Worm (Caenorhabditis elegans) whole organism, late embryonic: Measurements from ENCODE around the gene set-3.

Experiments used
- C08G9.2 ChIP-seq: sonication (generic microtip); optimal IDR thresholded peaks from 2 replicates; lab custom pipeline; 2016; ENCODE audit warnings: mild to moderate bottlenecking, missing genetic modification characterization, moderate library complexity, missing compliant biosample characterization
- C38D4.7 ChIP-seq: fragments of 200-800 bp; sonication (Bioruptor generic); optimal IDR thresholded peaks from 2 replicates; lab custom pipeline; 2018; ENCODE audit warnings: mild to moderate bottlenecking, missing genetic modification characterization, moderate library complexity, missing compliant biosample characterization
- F13H6.1 ChIP-seq: sonication (generic microtip); optimal IDR thresholded peaks from 2 replicates; lab custom pipeline; 2016; ENCODE audit warnings: missing genetic modification characterization, missing compliant biosample characterization
- K02D7.2 ChIP-seq: sonication (generic microtip); optimal IDR thresholded peaks from 2 replicates; lab custom pipeline; 2017; ENCODE audit warnings: mild to moderate bottlenecking, missing genetic modification characterization, missing compliant biosample characterization
- ahr-1 ChIP-seq: sonication (generic microtip); optimal IDR thresholded peaks from 2 replicates; lab custom pipeline; 2016; ENCODE audit warnings: missing genetic modification characterization, missing compliant biosample characterization
- ama-1 ChIP-seq: fragments of 150-350 bp; optimal IDR thresholded peaks from 2 replicates; lab custom pipeline; 2014
- ceh-14 ChIP-seq: sonication (generic microtip); optimal IDR thresholded peaks from 2 replicates; lab custom pipeline; 2016; ENCODE audit warnings: missing genotype, missing genetic modification characterization, missing compliant biosample characterization
- ceh-18 ChIP-seq: sonication (generic microtip); optimal IDR thresholded peaks from 2 replicates; lab custom pipeline; 2016; ENCODE audit warnings: missing genetic modification characterization, missing compliant biosample characterization
- ceh-19 ChIP-seq: fragments of 200-800 bp; sonication (Bioruptor generic); optimal IDR thresholded peaks from 2 replicates; lab custom pipeline; 2018; ENCODE audit warnings: mild to moderate bottlenecking, missing genetic modification characterization, missing compliant biosample characterization
- ceh-2 ChIP-seq: sonication (generic microtip); optimal IDR thresholded peaks from 2 replicates; lab custom pipeline; 2016; ENCODE audit warnings: missing genotype, missing genetic modification characterization, missing compliant biosample characterization
- ceh-31 ChIP-seq: sonication (generic microtip); optimal IDR thresholded peaks from 2 replicates; lab custom pipeline; 2016; ENCODE audit warnings: missing genetic modification characterization, missing compliant biosample characterization
- ceh-6 ChIP-seq: fragments of 200-800 bp; sonication (Bioruptor generic); optimal IDR thresholded peaks from 2 replicates; lab custom pipeline; 2018; ENCODE audit warnings: mild to moderate bottlenecking, missing genetic modification characterization, missing compliant biosample characterization
- ceh-9 ChIP-seq: sonication (generic microtip); optimal IDR thresholded peaks from 2 replicates; lab custom pipeline; 2016; ENCODE audit warnings: mild to moderate bottlenecking, missing genetic modification characterization, inconsistent platforms, missing compliant biosample characterization
- dve-1 ChIP-seq: sonication (generic microtip); optimal IDR thresholded peaks from 2 replicates; lab custom pipeline; 2017; ENCODE audit warnings: antibody characterized with exemption, mild to moderate bottlenecking, missing genetic modification characterization, missing compliant biosample characterization
- elt-2 ChIP-seq: sonication (generic microtip); optimal IDR thresholded peaks from 2 replicates; lab custom pipeline; 2016; ENCODE audit warnings: missing genetic modification reagents, missing genetic modification characterization, missing compliant biosample characterization
- elt-4 ChIP-seq: sonication (generic microtip); optimal IDR thresholded peaks from 2 replicates; lab custom pipeline; 2016; ENCODE audit warnings: missing genetic modification characterization, missing compliant biosample characterization
- eyg-1 ChIP-seq: sonication (generic microtip); optimal IDR thresholded peaks from 2 replicates; lab custom pipeline; 2016; ENCODE audit warnings: missing genotype, missing genetic modification characterization, missing compliant biosample characterization
- fkh-10 ChIP-seq: fragments of 150-350 bp; optimal IDR thresholded peaks from 2 replicates; lab custom pipeline; 2014; ENCODE audit warnings: missing biosample characterization, missing genetic modification reagents, missing genetic modification characterization
- fkh-6 ChIP-seq: sonication (generic microtip); optimal IDR thresholded peaks from 2 replicates; lab custom pipeline; 2016; ENCODE audit warnings: missing genetic modification characterization, missing compliant biosample characterization
- hlh-13 ChIP-seq: fragments of 200-800 bp; sonication (Bioruptor generic); optimal IDR thresholded peaks from 2 replicates; lab custom pipeline; 2018; ENCODE audit warnings: mild to moderate bottlenecking, missing genetic modification characterization, missing compliant biosample characterization
- hlh-15 ChIP-seq: sonication (generic microtip); optimal IDR thresholded peaks from 2 replicates; lab custom pipeline; 2016; ENCODE audit warnings: missing genetic modification characterization, missing compliant biosample characterization
- hlh-30 ChIP-seq: sonication (generic microtip); optimal IDR thresholded peaks from 2 replicates; lab custom pipeline; 2017; ENCODE audit warnings: antibody characterized with exemption, missing genetic modification characterization, missing compliant biosample characterization; ENCODE audit not compliant: insufficient read depth
- hlh-8 ChIP-seq: sonication (generic microtip); optimal IDR thresholded peaks from 2 replicates; lab custom pipeline; 2016; ENCODE audit warnings: missing genotype, missing genetic modification characterization, missing compliant biosample characterization
- lim-6 ChIP-seq: sonication (generic microtip); optimal IDR thresholded peaks from 2 replicates; lab custom pipeline; 2016; ENCODE audit warnings: missing genetic modification characterization, missing compliant biosample characterization
- lin-11 ChIP-seq: fragments of 200-800 bp; sonication (Bioruptor generic); optimal IDR thresholded peaks from 2 replicates; lab custom pipeline; 2018; ENCODE audit warnings: mild to moderate bottlenecking, missing genetic modification characterization, missing compliant biosample characterization
- madf-2 ChIP-seq: sonication (generic microtip); optimal IDR thresholded peaks from 2 replicates; lab custom pipeline; 2017; ENCODE audit warnings: missing genetic modification characterization, missing compliant biosample characterization
- nhr-11 ChIP-seq: fragments of 150-350 bp; optimal IDR thresholded peaks from 2 replicates; lab custom pipeline; 2014; ENCODE audit warnings: missing biosample characterization, missing genetic modification characterization
- nhr-232 ChIP-seq: sonication (generic microtip); optimal IDR thresholded peaks from 2 replicates; lab custom pipeline; 2016; ENCODE audit warnings: missing genetic modification characterization, missing compliant biosample characterization
- npax-4 ChIP-seq: sonication (generic microtip); optimal IDR thresholded peaks from 2 replicates; lab custom pipeline; 2016; ENCODE audit warnings: missing genetic modification characterization, missing compliant biosample characterization
- odd-2 ChIP-seq: sonication (generic microtip); optimal IDR thresholded peaks from 2 replicates; lab custom pipeline; 2017; ENCODE audit warnings: antibody characterized with exemption, mild to moderate bottlenecking, missing genetic modification characterization, missing compliant biosample characterization
- pag-3 ChIP-seq: sonication (generic microtip); optimal IDR thresholded peaks from 2 replicates; lab custom pipeline; 2016; ENCODE audit warnings: missing compliant biosample characterization, missing genetic modification characterization, borderline replicate concordance
- pat-9 ChIP-seq: fragments of 200-800 bp; sonication (Bioruptor generic); optimal IDR thresholded peaks from 2 replicates; lab custom pipeline; 2018; ENCODE audit warnings: mild to moderate bottlenecking, missing genetic modification characterization, moderate library complexity, missing compliant biosample characterization
- pha-4 ChIP-seq: fragments of 150-350 bp; optimal IDR thresholded peaks from 2 replicates; lab custom pipeline; 2018; ENCODE audit warnings: missing biosample characterization, missing genetic modification reagents, missing genetic modification characterization
- pqm-1 ChIP-seq: sonication (generic microtip); optimal IDR thresholded peaks from 2 replicates; lab custom pipeline; 2016; ENCODE audit warnings: missing genetic modification characterization, missing compliant biosample characterization
- ref-2 ChIP-seq: sonication (generic microtip); optimal IDR thresholded peaks from 2 replicates; lab custom pipeline; 2016; ENCODE audit warnings: missing genetic modification characterization, missing compliant biosample characterization
- sox-2 ChIP-seq: fragments of 200-800 bp; sonication (Bioruptor generic); IDR thresholded peaks from 2 replicates; pipeline ENCODE4 v1.3.6; 2022; ENCODE audit warnings: missing genetic modification reagents, missing genetic modification characterization, missing compliant biosample characterization
- sox-4 ChIP-seq: sonication (generic microtip); optimal IDR thresholded peaks from 2 replicates; lab custom pipeline; 2017; ENCODE audit warnings: mild to moderate bottlenecking, missing genetic modification characterization, inconsistent platforms, missing compliant biosample characterization
- syd-9 ChIP-seq: sonication (generic microtip); optimal IDR thresholded peaks from 2 replicates; lab custom pipeline; 2016; ENCODE audit warnings: mild to moderate bottlenecking, missing genetic modification characterization, moderate library complexity, missing compliant biosample characterization
- tbx-7 ChIP-seq: sonication (generic microtip); optimal IDR thresholded peaks from 2 replicates; lab custom pipeline; 2016; ENCODE audit warnings: missing genotype, missing genetic modification characterization, missing compliant biosample characterization
- ttx-3 ChIP-seq: sonication (generic microtip); optimal IDR thresholded peaks from 2 replicates; lab custom pipeline; 2016; ENCODE audit warnings: missing genetic modification reagents, missing genetic modification characterization, missing compliant biosample characterization
- zip-5 ChIP-seq: sonication (generic microtip); optimal IDR thresholded peaks from 2 replicates; lab custom pipeline; 2016; ENCODE audit warnings: missing genetic modification characterization, missing compliant biosample characterization

Gene set-3

ce11 chrIII:9727439-9727838 is 33.1 kb upstream of the set-3 start, which contains the start of gene C07A9.12:
TSS of gene C07A9.12 (minus strand) at chrIII:9727539.
- no peak for TF ChIP-seq ceh-14 (tag; lab: Kevin White, UChicago)
- TF ChIP-seq sox-2 (GFP tag; lab: Robert Waterston, UW), result no peak
- TF ChIP-seq ceh-19 (GFP tag; lab: Kevin White, UChicago), result no peak
- no peak for TF ChIP-seq pag-3
- TF ChIP-seq elt-4 (tag; lab: Kevin White, UChicago), result no peak
- TF ChIP-seq hlh-15, result no peak
- no peak for TF ChIP-seq pqm-1 (tag; lab: Kevin White, UChicago)
- TF ChIP-seq C08G9.2 (tag; lab: Kevin White, UChicago), result no peak
- no peak for TF ChIP-seq odd-2 (tag; lab: Kevin White, UChicago)
- TF ChIP-seq nhr-11 (tag; lab: Kevin White, UChicago), result no peak
- TF ChIP-seq ceh-2 (tag; lab: Kevin White, UChicago), result no peak
- no peak for TF ChIP-seq hlh-30
- no peak for TF ChIP-seq ama-1 (lab: Kevin White, UChicago)
- no peak for TF ChIP-seq nhr-232 (tag; lab: Kevin White, UChicago)
- no peak for TF ChIP-seq tbx-7
- no peak for TF ChIP-seq lin-11 (tag; lab: Kevin White, UChicago)
- no peak for TF ChIP-seq ref-2 (tag; lab: Kevin White, UChicago)
- no peak for TF ChIP-seq hlh-8 (tag; lab: Kevin White, UChicago)
- TF ChIP-seq ttx-3, result no peak
- TF ChIP-seq sox-4 (tag; lab: Kevin White, UChicago), result no peak

- TF ChIP-seq hlh-30 (no peak), pha-4 (tag; lab: Kevin White, UChicago) (no peak), odd-2 (tag; lab: Kevin White, UChicago) (no peak), ceh-31 (tag; lab: Kevin White, UChicago) (no peak), C38D4.7 (no peak), ceh-2 (tag; lab: Kevin White, UChicago) (no peak), madf-2 (tag; lab: Kevin White, UChicago) (no peak), ref-2 (tag; lab: Kevin White, UChicago) (no peak), fkh-6 (tag; lab: Kevin White, UChicago) (no peak), ama-1 (lab: Kevin White, UChicago) (no peak), ceh-6 (GFP tag; lab: Kevin White, UChicago) (no peak), npax-4 (no peak)
These were observed 30.7 kb upstream of the set-3 start, which contains the start of gene clec-162 for ce11 chrIII:9725114-9725513. TSS of gene clec-162 (minus strand) at chrIII:9725214.

- TF ChIP-seq elt-2 (tag; lab: Kevin White, UChicago) (peak; percentile 73), K02D7.2 (tag; lab: Kevin White, UChicago) (no peak)
These were observed 27.6 kb upstream of the set-3 start for ce11 chrIII:9721991-9722390.

- no peak for TF ChIP-seq ref-2 (tag; lab: Kevin White, UChicago)
- no peak for TF ChIP-seq hlh-30
- TF ChIP-seq ceh-9 (tag; lab: Kevin White, UChicago), result no peak
- TF ChIP-seq F13H6.1 (tag; lab: Kevin White, UChicago), result no peak
- no peak for TF ChIP-seq fkh-10 (GFP tag; lab: Kevin White, UChicago)
- TF ChIP-seq zip-5 (tag; lab: Kevin White, UChicago), result no peak
- TF ChIP-seq eyg-1 (tag; lab: Kevin White, UChicago), result no peak
- TF ChIP-seq hlh-8 (tag; lab: Kevin White, UChicago), result no peak
- no peak for TF ChIP-seq syd-9
- TF ChIP-seq dve-1 (tag; lab: Kevin White, UChicago), result no peak
- no peak for TF ChIP-seq ceh-18 (tag; lab: Kevin White, UChicago)
- TF ChIP-seq lin-11 (tag; lab: Kevin White, UChicago), result no peak
- TF ChIP-seq ttx-3, result no peak
- no peak for TF ChIP-seq lim-6 (tag; lab: Kevin White, UChicago)
- TF ChIP-seq hlh-13 (GFP tag; lab: Kevin White, UChicago), result no peak
- TF ChIP-seq pat-9 (tag; lab: Kevin White, UChicago), result no peak
- no peak for TF ChIP-seq ahr-1 (tag; lab: Kevin White, UChicago)
- no peak for TF ChIP-seq madf-2 (tag; lab: Kevin White, UChicago)
- TF ChIP-seq sox-4 (tag; lab: Kevin White, UChicago), result no peak
- TF ChIP-seq C38D4.7, result no peak
These were observed 25.8 kb upstream of the set-3 start, which contains the start of gene ncx-7 for ce11 chrIII:9720191-9720590. TSS of gene ncx-7 (minus strand) at chrIII:9720291.
